Worm (Caenorhabditis elegans) whole organism, late embryonic: Measurements from ENCODE around the gene R06B9.5.
A peak's percentile ranks its signal among the peaks of the same experiment; 100 is the strongest.

Experiments
- C08G9.2 ChIP-seq: sonication (generic microtip); optimal IDR thresholded peaks from 2 replicates; lab custom pipeline; 2016; ENCODE audit warnings: mild to moderate bottlenecking, missing genetic modification characterization, moderate library complexity, missing compliant biosample characterization
- C38D4.7 ChIP-seq: fragments of 200-800 bp; sonication (Bioruptor generic); optimal IDR thresholded peaks from 2 replicates; lab custom pipeline; 2018; ENCODE audit warnings: mild to moderate bottlenecking, missing genetic modification characterization, moderate library complexity, missing compliant biosample characterization
- F13H6.1 ChIP-seq: sonication (generic microtip); optimal IDR thresholded peaks from 2 replicates; lab custom pipeline; 2016; ENCODE audit warnings: missing genetic modification characterization, missing compliant biosample characterization
- K02D7.2 ChIP-seq: sonication (generic microtip); optimal IDR thresholded peaks from 2 replicates; lab custom pipeline; 2017; ENCODE audit warnings: mild to moderate bottlenecking, missing genetic modification characterization, missing compliant biosample characterization
- K09A11.1 ChIP-seq: sonication (generic microtip); optimal IDR thresholded peaks from 2 replicates; lab custom pipeline; 2017; ENCODE audit warnings: antibody characterized with exemption, mild to moderate bottlenecking, missing genetic modification characterization, missing compliant biosample characterization; ENCODE audit not compliant: insufficient read depth
- ama-1 ChIP-seq: fragments of 150-350 bp; optimal IDR thresholded peaks from 2 replicates; lab custom pipeline; 2014
- ceh-24 ChIP-seq: sonication (generic microtip); optimal IDR thresholded peaks from 2 replicates; lab custom pipeline; 2016; ENCODE audit warnings: mild to moderate bottlenecking, missing genetic modification characterization, missing compliant biosample characterization
- ceh-31 ChIP-seq: sonication (generic microtip); optimal IDR thresholded peaks from 2 replicates; lab custom pipeline; 2016; ENCODE audit warnings: missing genetic modification characterization, missing compliant biosample characterization
- ceh-45 ChIP-seq: fragments of 200-800 bp; sonication (Bioruptor generic); IDR thresholded peaks from 2 replicates; pipeline ENCODE4 v1.3.6; 2022; ENCODE audit warnings: missing genetic modification reagents, missing genetic modification characterization, missing compliant biosample characterization
- ceh-48 ChIP-seq: sonication (generic microtip); optimal IDR thresholded peaks from 2 replicates; lab custom pipeline; 2016; ENCODE audit warnings: missing genetic modification characterization, inconsistent platforms, missing compliant biosample characterization
- dmd-4 ChIP-seq: sonication (generic microtip); optimal IDR thresholded peaks from 2 replicates; lab custom pipeline; 2016; ENCODE audit warnings: borderline replicate concordance, missing genetic modification characterization, missing compliant biosample characterization
- dve-1 ChIP-seq: sonication (generic microtip); optimal IDR thresholded peaks from 2 replicates; lab custom pipeline; 2017; ENCODE audit warnings: antibody characterized with exemption, mild to moderate bottlenecking, missing genetic modification characterization, missing compliant biosample characterization
- elt-4 ChIP-seq: sonication (generic microtip); optimal IDR thresholded peaks from 2 replicates; lab custom pipeline; 2016; ENCODE audit warnings: missing genetic modification characterization, missing compliant biosample characterization
- eyg-1 ChIP-seq: sonication (generic microtip); optimal IDR thresholded peaks from 2 replicates; lab custom pipeline; 2016; ENCODE audit warnings: missing genotype, missing genetic modification characterization, missing compliant biosample characterization
- fkh-10 ChIP-seq: fragments of 150-350 bp; optimal IDR thresholded peaks from 2 replicates; lab custom pipeline; 2014; ENCODE audit warnings: missing biosample characterization, missing genetic modification reagents, missing genetic modification characterization
- gmeb-2 ChIP-seq: sonication (generic microtip); optimal IDR thresholded peaks from 2 replicates; lab custom pipeline; 2016; ENCODE audit warnings: missing genetic modification characterization, inconsistent platforms, missing compliant biosample characterization
- lim-6 ChIP-seq: sonication (generic microtip); optimal IDR thresholded peaks from 2 replicates; lab custom pipeline; 2016; ENCODE audit warnings: missing genetic modification characterization, missing compliant biosample characterization
- madf-2 ChIP-seq: sonication (generic microtip); optimal IDR thresholded peaks from 2 replicates; lab custom pipeline; 2017; ENCODE audit warnings: missing genetic modification characterization, missing compliant biosample characterization
- nhr-11 ChIP-seq: fragments of 150-350 bp; optimal IDR thresholded peaks from 2 replicates; lab custom pipeline; 2014; ENCODE audit warnings: missing biosample characterization, missing genetic modification characterization
- nhr-232 ChIP-seq: sonication (generic microtip); optimal IDR thresholded peaks from 2 replicates; lab custom pipeline; 2016; ENCODE audit warnings: missing genetic modification characterization, missing compliant biosample characterization
- pag-3 ChIP-seq: sonication (generic microtip); optimal IDR thresholded peaks from 2 replicates; lab custom pipeline; 2016; ENCODE audit warnings: missing compliant biosample characterization, missing genetic modification characterization, borderline replicate concordance
- pat-9 ChIP-seq: fragments of 200-800 bp; sonication (Bioruptor generic); optimal IDR thresholded peaks from 2 replicates; lab custom pipeline; 2018; ENCODE audit warnings: mild to moderate bottlenecking, missing genetic modification characterization, moderate library complexity, missing compliant biosample characterization
- pax-1 ChIP-seq: fragments of 150-350 bp; optimal IDR thresholded peaks from 2 replicates; lab custom pipeline; 2014; ENCODE audit warnings: missing biosample characterization, missing genetic modification characterization
- pha-2 ChIP-seq: sonication (generic microtip); optimal IDR thresholded peaks from 2 replicates; lab custom pipeline; 2017; ENCODE audit warnings: mild to moderate bottlenecking, missing genetic modification characterization, missing compliant biosample characterization
- pqm-1 ChIP-seq: sonication (generic microtip); optimal IDR thresholded peaks from 2 replicates; lab custom pipeline; 2016; ENCODE audit warnings: missing genetic modification characterization, missing compliant biosample characterization
- ref-2 ChIP-seq: sonication (generic microtip); optimal IDR thresholded peaks from 2 replicates; lab custom pipeline; 2016; ENCODE audit warnings: missing genetic modification characterization, missing compliant biosample characterization
- rnt-1 ChIP-seq: sonication (generic microtip); optimal IDR thresholded peaks from 2 replicates; lab custom pipeline; 2016; ENCODE audit warnings: missing genetic modification characterization, missing compliant biosample characterization
- sdc-2 ChIP-seq: sonication (generic microtip); optimal IDR thresholded peaks from 2 replicates; lab custom pipeline; 2016; ENCODE audit warnings: missing genotype, missing genetic modification characterization, missing compliant biosample characterization
- sox-4 ChIP-seq: sonication (generic microtip); optimal IDR thresholded peaks from 2 replicates; lab custom pipeline; 2017; ENCODE audit warnings: mild to moderate bottlenecking, missing genetic modification characterization, inconsistent platforms, missing compliant biosample characterization
- syd-9 ChIP-seq: sonication (generic microtip); optimal IDR thresholded peaks from 2 replicates; lab custom pipeline; 2016; ENCODE audit warnings: mild to moderate bottlenecking, missing genetic modification characterization, moderate library complexity, missing compliant biosample characterization
- tbx-2 ChIP-seq: sonication (generic microtip); optimal IDR thresholded peaks from 2 replicates; lab custom pipeline; 2016; ENCODE audit warnings: missing genetic modification characterization, missing compliant biosample characterization
- unc-3 ChIP-seq, 2 experiments: fragments of 200-800 bp in 1 of 2; sonication (Bioruptor generic) in 1 of 2; sonication (generic microtip) in 1 of 2; conservative IDR thresholded peaks in 1 of 2; optimal IDR thresholded peaks in 1 of 2; 2 replicates each; pipeline versions ENCODE4 v1.3.6 to Lab custom; 2016 to 2022; ENCODE audit warnings: missing compliant biosample characterization in 2 of 2, missing genetic modification characterization in 2 of 2, missing genetic modification reagents in 1 of 2

R06B9.5 gene

ce11 chrII:13715333-13715732 is 20.8 kb upstream of the R06B9.5 start:
- TF ChIP-seq K09A11.1 (tag; lab: Kevin White, UChicago) (no peak), dve-1 (tag; lab: Kevin White, UChicago) (peak; percentile 85)

ce11 chrII:13715733-13716132 is 20.4 kb upstream of the R06B9.5 start, which contains the start of gene zipt-2.3:
TSS of gene zipt-2.3 (minus strand) at chrII:13715879.
- TF ChIP-seq eyg-1 (no peak), elt-4 (no peak), dmd-4 (tag; lab: Kevin White, UChicago) (no peak), pag-3 (tag; lab: Kevin White, UChicago) (no peak), fkh-10 (GFP tag; lab: Kevin White, UChicago) (no peak), dve-1 (tag; lab: Kevin White, UChicago) (no peak), lim-6 (no peak), ceh-48 (tag; lab: Kevin White, UChicago) (no peak), ceh-45 (GFP tag; lab: Robert Waterston, UW) (no peak), sox-4 (tag; lab: Kevin White, UChicago) (no peak), pax-1 (tag; lab: Kevin White, UChicago) (no peak), ceh-24 (tag; lab: Kevin White, UChicago) (no peak)

ce11 chrII:13717393-13718367 is 18.4 kb upstream of the R06B9.5 start:
- no peak for TF ChIP-seq C38D4.7
- TF ChIP-seq, all 69 proteins: peak for 0

ce11 chrII:13720650-13721049 is 15.5 kb upstream of the R06B9.5 start:
- TF ChIP-seq eyg-1 (no peak), pat-9 (no peak), ceh-45 (GFP tag; lab: Robert Waterston, UW) (0 out of 2 replicates have a peak, but pooled peaks have one; percentile 17), K02D7.2 (tag; lab: Kevin White, UChicago) (no peak)

- TF ChIP-seq nhr-11 (tag; lab: Kevin White, UChicago) (no peak), K02D7.2 (tag; lab: Kevin White, UChicago) (no peak), sdc-2 (no peak), tbx-2 (no peak), gmeb-2 (no peak), ama-1 (lab: Kevin White, UChicago) (no peak), pag-3 (tag; lab: Kevin White, UChicago) (no peak), pat-9 (no peak), F13H6.1 (tag; lab: Kevin White, UChicago) (no peak)
Measured at ce11 chrII:13721218-13721617, 14.9 kb upstream of the R06B9.5 start, which contains the start of gene sre-46. TSS of gene sre-46 (minus strand) at chrII:13721318.

- peak; percentile 14 for TF ChIP-seq C08G9.2 (tag; lab: Kevin White, UChicago)
- TF ChIP-seq ceh-31 (tag; lab: Kevin White, UChicago) = peak; percentile 12
- TF ChIP-seq pqm-1 (tag; lab: Kevin White, UChicago) = no peak
- no peak for TF ChIP-seq madf-2
- no peak for TF ChIP-seq sdc-2
Measured at ce11 chrII:13722763-13723162, 13.4 kb upstream of the R06B9.5 start, which contains the start of gene Y54G9A.5. TSS of gene Y54G9A.5 (plus strand) at chrII:13723007.

- TF ChIP-seq rnt-1 (tag; lab: Kevin White, UChicago) (no peak), pha-2 (tag; lab: Kevin White, UChicago) (no peak), nhr-232 (no peak), K02D7.2 (tag; lab: Kevin White, UChicago) (no peak), unc-3 (GFP tag; conservative IDR thresholded peaks at IDR 0.05; lab: Robert Waterston, UW) (no peak), unc-3 (tag; optimal IDR thresholded peaks at IDR 0.05; lab: Kevin White, UChicago) (no peak), syd-9 (tag; lab: Kevin White, UChicago) (no peak), eyg-1 (no peak), gmeb-2 (no peak), ref-2 (no peak)
Measured at ce11 chrII:13723754-13724153, 12.4 kb upstream of the R06B9.5 start.
